Fruit fly (Drosophila melanogaster) whole organism, embryonic: ENCODE data around the gene Pex1.

Experiments
- BEAF-32 ChIP-seq: fragments of 200-800 bp; sonication (Bioruptor generic); optimal IDR thresholded peaks from 3 replicates; lab custom pipeline; 2017; ENCODE audit warnings: missing biosample characterization, missing genetic modification characterization, mild to moderate bottlenecking, moderate library complexity, missing genetic modification reagents
- Bteb2 ChIP-seq: fragments of 200-800 bp; sonication (Bioruptor generic); optimal IDR thresholded peaks from 2 replicates; lab custom pipeline; 2016; ENCODE audit warnings: missing biosample characterization, missing genetic modification characterization
- CG1024 ChIP-seq: fragments of 200-800 bp; sonication (Bioruptor generic); IDR thresholded peaks from 2 replicates; pipeline ENCODE4 v1.3.6; 2022; ENCODE audit warnings: missing biosample characterization, missing genetic modification characterization
- CG10267 ChIP-seq: fragments of 200-800 bp; sonication (Bioruptor generic); optimal IDR thresholded peaks from 2 replicates; lab custom pipeline; 2018; ENCODE audit warnings: missing biosample characterization, mild to moderate bottlenecking, missing genetic modification characterization, moderate library complexity
- CG10274 ChIP-seq: fragments of 200-800 bp; sonication (Bioruptor generic); optimal IDR thresholded peaks from 3 replicates; lab custom pipeline; 2017; ENCODE audit warnings: missing biosample characterization, mild to moderate bottlenecking, missing genetic modification characterization
- CG10321 ChIP-seq: fragments of 200-800 bp; sonication (Bioruptor generic); IDR thresholded peaks from 2 replicates; pipeline ENCODE4 v1.3.6; 2022; ENCODE audit warnings: missing biosample characterization, missing genetic modification characterization
- CG10543 ChIP-seq: fragments of 200-800 bp; sonication (Bioruptor generic); optimal IDR thresholded peaks from 3 replicates; lab custom pipeline; 2017; ENCODE audit warnings: missing biosample characterization, mild to moderate bottlenecking, missing genetic modification characterization, moderate library complexity
- CG11560 ChIP-seq: fragments of 200-800 bp; sonication (Bioruptor generic); IDR thresholded peaks from 3 replicates; pipeline ENCODE4 v1.3.6; 2022; ENCODE audit warnings: missing biosample characterization, missing genetic modification characterization
- CG14441 ChIP-seq: fragments of 200-800 bp; sonication (Bioruptor generic); IDR thresholded peaks from 2 replicates; pipeline ENCODE4 v1.3.6; 2022; ENCODE audit warnings: missing biosample characterization, missing genetic modification characterization
- CG18262 ChIP-seq: fragments of 200-800 bp; optimal IDR thresholded peaks from 3 replicates; lab custom pipeline; 2019; ENCODE audit warnings: missing biosample characterization, mild to moderate bottlenecking, missing genetic modification characterization, moderate library complexity
- CG2202 ChIP-seq: fragments of 200-800 bp; sonication (Bioruptor generic); optimal IDR thresholded peaks from 2 replicates; lab custom pipeline; 2018; ENCODE audit warnings: missing biosample characterization, mild to moderate bottlenecking, missing genetic modification characterization
- CG3065 ChIP-seq: fragments of 200-800 bp; sonication (Bioruptor generic); optimal IDR thresholded peaks from 2 replicates; lab custom pipeline; 2016; ENCODE audit warnings: missing biosample characterization, missing genetic modification characterization
- CG3407 ChIP-seq: fragments of 200-800 bp; sonication (Bioruptor generic); optimal IDR thresholded peaks from 2 replicates; lab custom pipeline; 2018; ENCODE audit warnings: missing biosample characterization, mild to moderate bottlenecking, missing genetic modification characterization
- CG4282 ChIP-seq: fragments of 200-800 bp; sonication (Bioruptor generic); optimal IDR thresholded peaks from 2 replicates; lab custom pipeline; 2016; ENCODE audit warnings: missing biosample characterization, missing genetic modification characterization
- CG4617 ChIP-seq: fragments of 200-800 bp; sonication (Bioruptor generic); optimal IDR thresholded peaks from 3 replicates; lab custom pipeline; 2016; ENCODE audit warnings: missing biosample characterization, missing genetic modification characterization, borderline replicate concordance
- CG9797 ChIP-seq: fragments of 200-800 bp; sonication (Bioruptor generic); optimal IDR thresholded peaks from 3 replicates; lab custom pipeline; 2018; ENCODE audit warnings: missing biosample characterization, mild to moderate bottlenecking, missing genetic modification characterization
- CG9817 ChIP-seq: fragments of 200-800 bp; sonication (Bioruptor generic); optimal IDR thresholded peaks from 2 replicates; lab custom pipeline; 2018; ENCODE audit warnings: missing biosample characterization, mild to moderate bottlenecking, missing genetic modification characterization, moderate library complexity
- CrebB ChIP-seq: fragments of 200-800 bp; sonication (Bioruptor generic); optimal IDR thresholded peaks from 3 replicates; lab custom pipeline; 2018; ENCODE audit warnings: missing biosample characterization, mild to moderate bottlenecking, missing genetic modification characterization
- Dek ChIP-seq: fragments of 200-800 bp; sonication (Bioruptor generic); optimal IDR thresholded peaks from 3 replicates; lab custom pipeline; 2019; ENCODE audit warnings: missing biosample characterization, mild to moderate bottlenecking, missing genetic modification characterization, moderate library complexity
- Doc3 ChIP-seq: fragments of 200-800 bp; sonication (Bioruptor generic); IDR thresholded peaks from 3 replicates; pipeline ENCODE4 v1.3.6; 2022; ENCODE audit warnings: missing biosample characterization, missing genetic modification characterization; ENCODE audit not compliant: partially characterized antibody
- Drgx ChIP-seq: fragments of 200-800 bp; sonication (Bioruptor generic); IDR thresholded peaks from 2 replicates; pipeline ENCODE4 v1.3.6; 2022; ENCODE audit warnings: missing biosample characterization, missing genetic modification characterization
- HLH3B ChIP-seq: fragments of 200-800 bp; sonication (Bioruptor generic); IDR thresholded peaks from 2 replicates; pipeline ENCODE4 v1.3.6; 2022; ENCODE audit warnings: missing biosample characterization, missing genetic modification characterization
- HLHmδ ChIP-seq: fragments of 200-800 bp; sonication (Bioruptor generic); optimal IDR thresholded peaks from 2 replicates; lab custom pipeline; 2018; ENCODE audit warnings: missing biosample characterization, mild to moderate bottlenecking, missing genetic modification characterization, moderate library complexity
- Jarid2 ChIP-seq: fragments of 200-800 bp; sonication (Bioruptor generic); optimal IDR thresholded peaks from 3 replicates; lab custom pipeline; 2017; ENCODE audit warnings: mild to moderate bottlenecking, missing biosample characterization, missing genetic modification reagents, missing genetic modification characterization
- Lhr ChIP-seq: fragments of 200-800 bp; sonication (Bioruptor generic); optimal IDR thresholded peaks from 3 replicates; lab custom pipeline; 2017; ENCODE audit warnings: mild to moderate bottlenecking, missing biosample characterization, missing genetic modification reagents, missing genetic modification characterization
- NC2α ChIP-seq: fragments of 200-800 bp; sonication (Bioruptor generic); optimal IDR thresholded peaks from 2 replicates; lab custom pipeline; 2016; ENCODE audit warnings: missing biosample characterization, missing genetic modification characterization
- Ravus ChIP-seq: fragments of 200-800 bp; sonication (Bioruptor generic); IDR thresholded peaks from 2 replicates; pipeline ENCODE4 v1.3.6; 2022; ENCODE audit warnings: missing biosample characterization, missing genetic modification characterization
- Rx ChIP-seq: fragments of 200-800 bp; sonication (Bioruptor generic); IDR thresholded peaks from 2 replicates; pipeline ENCODE4 v1.3.6; 2022; ENCODE audit warnings: missing biosample characterization, missing genetic modification characterization
- Scr ChIP-seq: fragments of 200-800 bp; sonication (Bioruptor generic); IDR thresholded peaks from 2 replicates; pipeline ENCODE4 v1.3.6; 2022; ENCODE audit warnings: missing biosample characterization, missing genetic modification characterization; ENCODE audit not compliant: partially characterized antibody
- Spps ChIP-seq: fragments of 200-800 bp; sonication (Bioruptor generic); optimal IDR thresholded peaks from 2 replicates; lab custom pipeline; 2018; ENCODE audit warnings: missing biosample characterization, mild to moderate bottlenecking, missing genetic modification characterization
- az2 ChIP-seq: fragments of 200-800 bp; sonication (Bioruptor generic); optimal IDR thresholded peaks from 3 replicates; lab custom pipeline; 2016; ENCODE audit warnings: missing biosample characterization, missing genetic modification characterization
- bcd ChIP-seq: fragments of 200-800 bp; sonication (Bioruptor generic); optimal IDR thresholded peaks from 2 replicates; lab custom pipeline; 2017; ENCODE audit warnings: missing biosample characterization, mild to moderate bottlenecking, missing genetic modification characterization
- bigmax ChIP-seq: fragments of 200-800 bp; sonication (Bioruptor generic); optimal IDR thresholded peaks from 2 replicates; lab custom pipeline; 2018; ENCODE audit warnings: missing biosample characterization, mild to moderate bottlenecking, missing genetic modification characterization
- bowl ChIP-seq: fragments of 200-800 bp; sonication (Bioruptor generic); IDR thresholded peaks from 2 replicates; pipeline ENCODE4 v1.3.6; 2022; ENCODE audit warnings: missing biosample characterization, missing genetic modification characterization
- dysf ChIP-seq: fragments of 200-800 bp; sonication (Bioruptor generic); IDR thresholded peaks from 3 replicates; pipeline ENCODE4 v1.3.6; 2022; ENCODE audit warnings: missing biosample characterization, missing genetic modification characterization
- ftz-f1 ChIP-seq: fragments of 200-800 bp; sonication (Bioruptor generic); optimal IDR thresholded peaks from 2 replicates; lab custom pipeline; 2016; ENCODE audit warnings: missing biosample characterization, missing genetic modification characterization
- gfzf ChIP-seq: fragments of 200-800 bp; sonication (Bioruptor generic); optimal IDR thresholded peaks from 2 replicates; lab custom pipeline; 2016; ENCODE audit warnings: missing biosample characterization, mild to moderate bottlenecking, missing genetic modification characterization, moderate library complexity
- gro ChIP-seq: fragments of 200-800 bp; sonication (Bioruptor generic); optimal IDR thresholded peaks from 2 replicates; lab custom pipeline; 2016; ENCODE audit warnings: missing biosample characterization, missing genetic modification characterization
- kah ChIP-seq: fragments of 200-800 bp; sonication (Bioruptor generic); optimal IDR thresholded peaks from 2 replicates; lab custom pipeline; 2018; ENCODE audit warnings: missing biosample characterization, mild to moderate bottlenecking, missing genetic modification characterization
- ken ChIP-seq: fragments of 200-800 bp; sonication (Bioruptor generic); IDR thresholded peaks from 3 replicates; pipeline ENCODE4 v1.3.6; 2022; ENCODE audit warnings: missing biosample characterization, missing genetic modification characterization
- kni ChIP-seq: fragments of 200-800 bp; sonication (Bioruptor generic); optimal IDR thresholded peaks from 3 replicates; lab custom pipeline; 2017; ENCODE audit warnings: mild to moderate bottlenecking, missing biosample characterization, missing genetic modification reagents, missing genetic modification characterization
- lmd ChIP-seq: fragments of 200-800 bp; sonication (Bioruptor generic); IDR thresholded peaks from 2 replicates; pipeline ENCODE4 v1.3.6; 2022; ENCODE audit warnings: missing biosample characterization, missing genetic modification characterization
- pho ChIP-seq: fragments of 200-800 bp; sonication (Bioruptor generic); optimal IDR thresholded peaks from 2 replicates; lab custom pipeline; 2016; ENCODE audit warnings: missing biosample characterization, missing genetic modification characterization
- pita ChIP-seq: fragments of 200-800 bp; sonication (Bioruptor generic); optimal IDR thresholded peaks from 2 replicates; lab custom pipeline; 2017; ENCODE audit warnings: missing biosample characterization, mild to moderate bottlenecking, missing genetic modification characterization
- seq ChIP-seq: fragments of 200-800 bp; sonication (Bioruptor generic); IDR thresholded peaks from 2 replicates; pipeline ENCODE4 v1.3.6; 2022; ENCODE audit warnings: missing biosample characterization, missing genetic modification characterization
- sr ChIP-seq: fragments of 200-800 bp; sonication (Bioruptor generic); IDR thresholded peaks from 3 replicates; pipeline ENCODE4 v1.3.6; 2022; ENCODE audit warnings: missing biosample characterization, missing genetic modification characterization
- ssp ChIP-seq: fragments of 200-800 bp; sonication (Bioruptor generic); IDR thresholded peaks from 2 replicates; pipeline ENCODE4 v1.3.6; 2022; ENCODE audit warnings: missing biosample characterization, missing genetic modification characterization
- wek ChIP-seq: fragments of 200-800 bp; sonication (Bioruptor generic); optimal IDR thresholded peaks from 3 replicates; lab custom pipeline; 2018; ENCODE audit warnings: missing biosample characterization, mild to moderate bottlenecking, missing genetic modification characterization, moderate library complexity
- z ChIP-seq: fragments of 200-800 bp; sonication (Bioruptor generic); IDR thresholded peaks from 3 replicates; pipeline ENCODE4 v1.3.6; 2022; ENCODE audit warnings: missing biosample characterization, missing genetic modification characterization
- zen2 ChIP-seq: fragments of 200-800 bp; sonication (Bioruptor generic); IDR thresholded peaks from 3 replicates; pipeline ENCODE4 v1.3.6; 2022; ENCODE audit warnings: missing biosample characterization, missing genetic modification characterization; ENCODE audit not compliant: partially characterized antibody

Gene Pex1

DNA sequence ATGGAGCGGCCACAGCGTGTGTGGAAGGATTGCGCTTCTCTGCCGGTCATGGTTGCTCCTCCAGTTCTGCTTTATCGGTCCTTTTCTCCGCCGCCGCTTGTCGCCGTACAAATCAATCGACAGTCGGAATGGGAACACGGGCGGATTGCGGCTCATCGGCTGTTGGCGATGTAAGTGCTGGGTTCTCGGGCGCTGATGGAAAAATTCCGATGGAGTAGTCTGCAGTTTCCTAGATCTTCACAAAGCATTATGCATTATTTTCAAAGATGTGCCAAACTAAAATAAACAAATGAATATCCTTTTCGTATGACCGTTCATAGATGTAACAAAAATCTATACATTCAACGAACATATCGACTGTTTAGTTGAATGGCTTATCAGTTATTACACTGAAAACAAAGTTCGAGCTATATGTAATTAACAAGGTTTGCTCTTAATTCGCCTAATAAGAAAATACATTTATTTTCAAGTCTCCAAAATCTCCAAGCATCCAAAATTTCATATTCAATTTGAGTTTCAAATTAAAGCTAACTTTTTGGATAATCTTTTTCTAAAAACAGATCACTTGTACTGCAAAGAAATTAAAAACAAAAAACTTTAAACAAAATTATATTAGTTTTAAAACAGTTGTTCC, 22.0 kb upstream of the Pex1 start, which contains the start of gene Neurl4 (continued):
- TF ChIP-seq Rx (GFP tag; lab: Robert Waterston, UW) = 0 out of 2 replicates have a peak, but pooled peaks have one; percentile 16
- TF ChIP-seq HLH3B (GFP tag; lab: Robert Waterston, UW) = peak; percentile 58
- no peak for TF ChIP-seq sr
- TF ChIP-seq CG11560 = no peak
- TF ChIP-seq CG9797 (GFP tag; lab: Kevin White, UChicago) = peak; percentile 19
- TF ChIP-seq CG10321 (GFP tag; lab: Robert Waterston, UW) = no peak
- TF ChIP-seq CG4282 (GFP tag; lab: Kevin White, UChicago) = no peak
- TF ChIP-seq Ravus (GFP tag; lab: Robert Waterston, UW) = no peak; the same call in 1 of the 2 replicates
- TF ChIP-seq CG3407 (GFP tag; lab: Kevin White, UChicago) = peak; percentile 8
- peak; percentile 73 for TF ChIP-seq CG1024 (GFP tag; lab: Robert Waterston, UW)
- TF ChIP-seq CG10267 (tag; lab: Kevin White, UChicago) = peak; percentile 63
- no peak for TF ChIP-seq Jarid2 (GFP tag; lab: Kevin White, UChicago)
- TF ChIP-seq Bteb2 (GFP tag; lab: Kevin White, UChicago) = peak; percentile 61
- TF ChIP-seq Doc3 = no peak
- TF ChIP-seq bcd (GFP tag; lab: Kevin White, UChicago) = no peak
- no peak for TF ChIP-seq wek (GFP tag; lab: Kevin White, UChicago)
- TF ChIP-seq Lhr (GFP tag; lab: Kevin White, UChicago) = peak; percentile 45
- peak; percentile 63; the same call in 2 of the 3 replicates for TF ChIP-seq dysf (GFP tag; lab: Robert Waterston, UW)
- TF ChIP-seq pho (GFP tag; lab: Kevin White, UChicago) = peak; percentile 40
- TF ChIP-seq CG10274 = no peak
- peak; percentile 65 for TF ChIP-seq CrebB
- TF ChIP-seq Scr = no peak; the same call in 1 of the 2 replicates
- TF ChIP-seq seq (GFP tag; lab: Robert Waterston, UW) = no peak
- peak; percentile 43 for TF ChIP-seq CG2202
- TF ChIP-seq Spps (tag; lab: Kevin White, UChicago) = peak; percentile 46
- TF ChIP-seq bigmax (GFP tag; lab: Kevin White, UChicago) = no peak
- 0 out of 3 replicates have a peak, but pooled peaks have one; percentile 39 for TF ChIP-seq ken (GFP tag; lab: Robert Waterston, UW)
- TF ChIP-seq gfzf (GFP tag; lab: Kevin White, UChicago) = peak; percentile 70
- peak; percentile 76 for TF ChIP-seq Drgx (GFP tag; lab: Robert Waterston, UW)
- TF ChIP-seq zen2 (GFP tag; lab: Robert Waterston, UW) = no peak
- TF ChIP-seq ssp (GFP tag; lab: Robert Waterston, UW) = peak; percentile 50
- no peak for TF ChIP-seq pita (GFP tag; lab: Kevin White, UChicago)
- peak; percentile 51 for TF ChIP-seq BEAF-32 (GFP tag; lab: Kevin White, UChicago)
- peak; percentile 26 for TF ChIP-seq CG4617
- peak; percentile 60 for TF ChIP-seq Dek (tag; lab: Kevin White, UChicago)
- no peak for TF ChIP-seq z (GFP tag; lab: Robert Waterston, UW)
- TF ChIP-seq CG9817 = peak; percentile 69
- no peak for TF ChIP-seq HLHmδ (GFP tag; lab: Kevin White, UChicago)
- TF ChIP-seq kah (GFP tag; lab: Kevin White, UChicago) = peak; percentile 31
- TF ChIP-seq NC2α = peak; percentile 14
- no peak for TF ChIP-seq CG10543 (GFP tag; lab: Kevin White, UChicago)
- TF ChIP-seq gro (GFP tag; lab: Kevin White, UChicago) = peak; percentile 43
- TF ChIP-seq kni (GFP tag; lab: Kevin White, UChicago) = no peak
- TF ChIP-seq lmd (GFP tag; lab: Robert Waterston, UW) = peak; percentile 70
- TF ChIP-seq ftz-f1 (GFP tag; lab: Kevin White, UChicago) = no peak
- peak; percentile 70 for TF ChIP-seq az2 (GFP tag; lab: Kevin White, UChicago)
- TF ChIP-seq CG14441 (GFP tag; lab: Robert Waterston, UW) = peak; percentile 49
- TF ChIP-seq bowl = no peak
- peak; percentile 31 for TF ChIP-seq CG3065
- TF ChIP-seq CG18262 (tag; lab: Kevin White, UChicago) = peak; percentile 67
